Fruit fly (Drosophila melanogaster) whole organism, adult: ENCODE data around the gene dlg1.

Experiments used
- CG11617 ChIP-seq: fragments of 200-800 bp; sonication (Bioruptor generic); optimal IDR thresholded peaks from 2 replicates; lab custom pipeline; 2017; ENCODE audit warnings: mild to moderate bottlenecking, missing biosample characterization, missing genetic modification reagents, missing genetic modification characterization
- CG14711 ChIP-seq: fragments of 200-800 bp; sonication (Bioruptor generic); optimal IDR thresholded peaks from 2 replicates; lab custom pipeline; 2018; ENCODE audit warnings: missing biosample characterization, mild to moderate bottlenecking, missing genetic modification characterization, moderate library complexity
- CG33017 ChIP-seq: fragments of 200-800 bp; sonication (Bioruptor generic); optimal IDR thresholded peaks from 2 replicates; lab custom pipeline; 2018; ENCODE audit warnings: missing biosample characterization, mild to moderate bottlenecking, missing genetic modification characterization, moderate library complexity
- CG5204 ChIP-seq: fragments of 200-800 bp; sonication (Bioruptor generic); optimal IDR thresholded peaks from 2 replicates; lab custom pipeline; 2016; ENCODE audit warnings: missing biosample characterization, missing genetic modification characterization
- CG7101 ChIP-seq: fragments of 200-800 bp; sonication (Bioruptor generic); optimal IDR thresholded peaks from 2 replicates; lab custom pipeline; 2018; ENCODE audit warnings: missing biosample characterization, mild to moderate bottlenecking, missing genetic modification characterization, moderate library complexity
- Clk ChIP-seq: fragments of 200-800 bp; sonication (Bioruptor generic); optimal IDR thresholded peaks from 2 replicates; lab custom pipeline; 2017; ENCODE audit warnings: missing biosample characterization, missing genetic modification characterization
- Crg-1 ChIP-seq: fragments of 200-800 bp; sonication (Bioruptor generic); optimal IDR thresholded peaks from 2 replicates; lab custom pipeline; 2016; ENCODE audit warnings: missing biosample characterization, missing genetic modification characterization
- cnc ChIP-seq, 2 experiments: fragments of >200 bp; optimal IDR thresholded peaks; 2 replicates each; lab custom pipeline; 2017
- kay ChIP-seq: fragments of 200-800 bp; sonication (Bioruptor generic); peaks from one replicate; lab custom pipeline; 2016; ENCODE audit warnings: missing biosample characterization, missing genetic modification characterization, borderline replicate concordance
- pad ChIP-seq: fragments of 200-800 bp; sonication (Bioruptor generic); optimal IDR thresholded peaks from 3 replicates; lab custom pipeline; 2017; ENCODE audit warnings: missing biosample characterization, missing genetic modification characterization, mild to moderate bottlenecking, moderate library complexity, missing genetic modification reagents
- tj ChIP-seq: fragments of 200-800 bp; sonication (Bioruptor generic); optimal IDR thresholded peaks from 3 replicates; lab custom pipeline; 2017; ENCODE audit warnings: missing biosample characterization, mild to moderate bottlenecking, missing genetic modification characterization, moderate library complexity
- toe ChIP-seq: fragments of 200-800 bp; sonication (Bioruptor generic); optimal IDR thresholded peaks from 2 replicates; lab custom pipeline; 2016; ENCODE audit warnings: missing biosample characterization, missing genetic modification characterization

DNA sequence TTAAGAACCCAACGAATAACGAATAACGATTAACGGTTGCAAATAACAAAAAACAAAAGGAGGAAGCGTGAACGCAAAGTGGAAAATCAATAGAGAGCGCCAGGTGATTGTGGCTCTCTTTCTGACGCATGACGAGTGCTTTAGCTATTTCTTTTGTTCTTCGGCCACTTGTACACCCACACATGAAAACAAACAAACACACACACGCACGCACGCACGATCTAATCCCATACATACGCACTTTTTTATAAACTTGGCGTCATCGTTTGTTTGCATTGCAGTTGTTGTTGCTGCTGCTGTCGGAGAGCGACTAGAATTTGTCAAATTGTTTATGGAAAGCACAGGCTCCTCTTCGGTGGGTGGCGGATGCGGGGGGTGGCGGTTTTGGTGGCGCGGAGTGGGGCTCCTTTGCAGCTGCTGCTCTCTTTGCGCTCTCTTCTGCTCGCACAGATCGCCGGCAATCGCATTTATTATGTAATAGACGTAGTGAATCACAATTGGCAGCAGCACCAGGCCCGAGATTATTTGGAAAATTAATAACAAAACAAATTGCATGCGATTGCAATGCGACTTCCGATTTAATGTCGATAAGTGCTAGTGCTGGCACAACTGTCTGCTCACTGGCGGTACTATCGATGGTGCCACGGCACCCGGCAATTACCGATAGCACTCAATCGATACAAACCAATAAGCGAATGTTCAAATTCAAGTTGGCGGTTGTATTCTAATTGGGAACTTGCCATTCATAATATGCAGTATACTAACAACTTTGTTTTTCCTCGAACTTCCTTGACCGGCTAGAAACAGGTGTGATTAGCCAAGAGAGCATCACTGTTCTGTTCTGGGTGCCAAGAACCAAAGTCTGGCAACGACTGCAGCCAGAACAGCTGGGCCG, 30.2 kb upstream of the dlg1 start:
- TF ChIP-seq cnc (optimal IDR thresholded peaks at IDR 0.05; lab: Kevin White, UChicago) (no peak), kay (GFP tag; lab: Kevin White, UChicago) (no peak), CG11617 (GFP tag; lab: Kevin White, UChicago) (peak; percentile 41), Crg-1 (peak; percentile 55), CG33017 (tag; lab: Kevin White, UChicago) (no peak), CG7101 (tag; lab: Kevin White, UChicago) (peak; percentile 69), pad (GFP tag; lab: Kevin White, UChicago) (peak; percentile 23), CG5204 (GFP tag; lab: Kevin White, UChicago) (no peak), toe (GFP tag; lab: Kevin White, UChicago) (peak; percentile 72), tj (peak; percentile 63), Clk (no peak), CG14711 (peak; percentile 31)
